Worm (Caenorhabditis elegans) whole organism, midembryonic: ENCODE results near the gene hcp-1.

ENCODE experiments used
- T22C8.4 ChIP-seq: fragments of 200-800 bp; sonication (Bioruptor generic); IDR thresholded peaks from 2 replicates; pipeline ENCODE4 v1.3.6; 2022; ENCODE audit warnings: missing genetic modification characterization, missing compliant biosample characterization
- cog-1 ChIP-seq: sonication (generic microtip); optimal IDR thresholded peaks from 2 replicates; lab custom pipeline; 2016; ENCODE audit warnings: missing genetic modification characterization, missing compliant biosample characterization
- flt-1 ChIP-seq: fragments of 200-800 bp; sonication (Bioruptor generic); IDR thresholded peaks from 2 replicates; pipeline ENCODE4 v1.3.6; 2022; ENCODE audit warnings: missing genetic modification characterization, missing compliant biosample characterization
- klf-2 ChIP-seq: fragments of 200-800 bp; sonication (Bioruptor generic); conservative IDR thresholded peaks from 2 replicates; pipeline ENCODE4 v1.3.6; 2022; ENCODE audit warnings: missing genetic modification reagents, missing genetic modification characterization, missing compliant biosample characterization
- med-1 ChIP-seq: sonication (generic microtip); optimal IDR thresholded peaks from 2 replicates; lab custom pipeline; 2017; ENCODE audit warnings: missing genetic modification characterization, mild to moderate bottlenecking, missing compliant biosample characterization, antibody characterized with exemption, missing genetic modification reagents; ENCODE audit not compliant: insufficient read depth
- ref-1 ChIP-seq: fragments of 200-800 bp; sonication (Bioruptor generic); conservative IDR thresholded peaks from 2 replicates; pipeline ENCODE4 v1.3.6; 2022; ENCODE audit warnings: missing genetic modification reagents, missing genetic modification characterization, missing compliant biosample characterization
- tab-1 ChIP-seq: fragments of 200-800 bp; sonication (Bioruptor generic); IDR thresholded peaks from 2 replicates; pipeline ENCODE4 v1.3.6; 2022; ENCODE audit warnings: missing genetic modification characterization, missing compliant biosample characterization
- ztf-23 ChIP-seq: fragments of 200-800 bp; sonication (Bioruptor generic); IDR thresholded peaks from 2 replicates; pipeline ENCODE4 v1.3.6; 2022; ENCODE audit warnings: missing genetic modification reagents, missing genetic modification characterization, missing compliant biosample characterization
- ztf-29 ChIP-seq: fragments of 200-800 bp; sonication (Bioruptor generic); IDR thresholded peaks from 2 replicates; pipeline ENCODE4 v1.3.6; 2022; ENCODE audit warnings: missing genetic modification reagents, missing genetic modification characterization, missing compliant biosample characterization

Gene hcp-1

DNA sequence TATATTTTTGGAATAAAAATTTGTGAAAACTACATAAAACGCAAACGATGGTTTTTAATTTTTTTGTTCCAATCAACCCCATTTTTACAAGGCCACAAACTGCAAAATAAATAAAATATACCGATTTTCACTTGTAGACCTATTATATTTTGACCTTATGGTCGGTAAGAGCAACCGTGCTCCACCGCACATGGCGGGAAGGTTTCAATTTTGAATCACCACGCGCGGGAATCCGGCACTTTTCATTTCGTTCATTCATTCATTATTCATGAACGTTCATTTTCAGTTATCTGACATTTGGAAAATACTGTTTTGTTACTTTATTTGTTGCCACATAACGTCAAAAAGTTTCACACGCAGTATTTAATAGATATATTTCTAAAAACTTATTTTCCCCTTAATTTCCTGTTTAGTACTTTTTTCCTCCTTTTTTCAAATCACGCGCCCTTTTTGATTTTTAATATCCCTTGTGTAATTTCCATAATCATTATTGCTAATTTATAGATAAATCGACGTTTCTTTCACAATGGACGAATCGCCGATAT is at the start of gene hcp-1:
TSS of gene hcp-1 (plus strand) at position 495 of the 545 bp plus-strand sequence.
- TF ChIP-seq tab-1 (GFP tag; lab: Robert Waterston, UW), result no peak
- no peak for TF ChIP-seq ztf-29 (GFP tag; lab: Robert Waterston, UW)
- no peak for TF ChIP-seq klf-2
- TF ChIP-seq ref-1 (GFP tag; lab: Robert Waterston, UW), result no peak
- TF ChIP-seq T22C8.4 (GFP tag; lab: Robert Waterston, UW), result no peak
- no peak for TF ChIP-seq ztf-23 (GFP tag; lab: Robert Waterston, UW)
- no peak for TF ChIP-seq med-1
- no peak for TF ChIP-seq flt-1 (GFP tag; lab: Robert Waterston, UW)
- TF ChIP-seq cog-1 (tag; lab: Kevin White, UChicago), result no peak

DNA sequence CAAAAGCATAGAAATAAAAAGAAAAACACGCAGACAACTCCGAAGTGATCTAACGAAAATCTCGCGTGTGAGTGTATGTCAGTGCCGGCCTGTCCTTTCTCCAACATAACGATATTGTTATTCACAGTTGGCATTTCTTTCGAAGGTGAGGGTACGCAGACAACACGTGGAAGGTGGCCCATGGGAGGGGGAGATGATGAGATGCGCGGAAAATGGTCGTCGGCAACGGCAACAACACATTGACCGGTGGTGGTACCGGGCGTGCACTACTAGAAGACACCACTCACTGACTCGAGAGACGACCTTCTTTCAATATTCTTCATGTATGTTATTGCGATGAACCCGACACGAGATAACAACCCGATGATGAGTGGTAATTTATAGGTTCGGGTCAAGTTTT is 49.0 kb upstream of the hcp-1 start:
- TF ChIP-seq T22C8.4 (GFP tag; lab: Robert Waterston, UW) (no peak), flt-1 (GFP tag; lab: Robert Waterston, UW) (0 out of 2 replicates have a peak, but pooled peaks have one; percentile 6), med-1 (no peak)

DNA sequence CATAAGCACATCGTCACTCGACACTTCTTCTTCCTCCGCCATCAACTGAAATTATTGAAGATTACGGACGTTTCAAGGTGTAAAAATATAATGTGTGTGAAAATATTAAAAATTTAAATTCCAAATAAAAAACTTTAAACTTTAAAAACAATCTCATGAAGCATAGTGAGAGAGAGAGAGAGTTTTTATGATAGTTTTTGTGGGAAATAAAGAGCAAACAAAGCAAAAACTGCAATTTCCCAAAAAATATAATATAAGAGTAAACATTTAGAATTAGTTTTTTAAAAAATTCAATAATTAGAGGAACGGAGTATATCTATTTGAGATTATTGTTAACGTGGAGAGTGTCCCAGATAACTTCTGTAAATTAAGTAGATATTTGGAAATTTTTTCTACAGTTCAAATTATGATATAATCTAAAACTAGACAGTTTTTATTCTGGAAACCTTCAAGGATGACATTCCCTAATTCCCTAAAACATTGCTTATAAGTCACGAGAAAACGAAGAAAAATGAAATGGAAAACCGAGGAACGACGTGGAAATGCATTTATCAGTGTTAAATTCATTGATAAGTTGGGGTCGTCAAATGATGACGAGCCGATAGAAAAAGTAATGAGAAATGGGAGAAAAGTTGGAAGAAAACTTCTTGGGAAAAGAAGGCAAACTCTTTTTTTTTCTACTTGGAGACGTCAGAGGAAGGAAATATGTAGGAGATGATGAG is 47.4 kb upstream of the hcp-1 start, which contains the start of gene dre-1:
TSS of gene dre-1 (minus strand) at position 51 of the 722 bp plus-strand sequence.
- TF ChIP-seq ztf-23 (GFP tag; lab: Robert Waterston, UW) (no peak), ztf-29 (GFP tag; lab: Robert Waterston, UW) (no peak), T22C8.4 (GFP tag; lab: Robert Waterston, UW) (no peak), ref-1 (GFP tag; lab: Robert Waterston, UW) (no peak), med-1 (no peak), flt-1 (GFP tag; lab: Robert Waterston, UW) (no peak), klf-2 (no peak), cog-1 (tag; lab: Kevin White, UChicago) (no peak)

DNA sequence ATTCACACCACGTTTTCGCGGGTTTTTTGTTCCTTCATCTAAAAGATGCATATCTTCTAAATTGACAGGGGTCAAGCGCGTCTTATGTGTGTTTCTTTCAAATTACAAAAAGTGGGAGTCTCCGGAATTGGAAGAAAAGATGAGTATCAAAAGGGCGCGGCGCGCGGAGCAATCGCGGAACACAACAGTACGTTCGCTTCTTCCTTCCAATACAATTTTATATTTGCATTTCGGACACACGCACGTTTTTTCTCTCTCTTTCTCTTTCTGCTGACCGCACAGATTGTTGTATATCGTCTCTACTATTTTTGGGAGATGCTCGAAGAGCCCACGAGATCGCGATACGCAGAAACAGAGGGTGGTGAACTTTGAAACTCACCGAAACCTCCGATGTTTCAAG is 45.7 kb upstream of the hcp-1 start:
- no peak for TF ChIP-seq cog-1 (tag; lab: Kevin White, UChicago)
- no peak for TF ChIP-seq ztf-23 (GFP tag; lab: Robert Waterston, UW)
- TF ChIP-seq ztf-29 (GFP tag; lab: Robert Waterston, UW), result no peak
- no peak for TF ChIP-seq T22C8.4 (GFP tag; lab: Robert Waterston, UW)
- TF ChIP-seq med-1, result no peak
- TF ChIP-seq ref-1 (GFP tag; lab: Robert Waterston, UW), result no peak
- no peak for TF ChIP-seq flt-1 (GFP tag; lab: Robert Waterston, UW)
- no peak for TF ChIP-seq klf-2
- TF ChIP-seq tab-1 (GFP tag; lab: Robert Waterston, UW), result no peak

DNA sequence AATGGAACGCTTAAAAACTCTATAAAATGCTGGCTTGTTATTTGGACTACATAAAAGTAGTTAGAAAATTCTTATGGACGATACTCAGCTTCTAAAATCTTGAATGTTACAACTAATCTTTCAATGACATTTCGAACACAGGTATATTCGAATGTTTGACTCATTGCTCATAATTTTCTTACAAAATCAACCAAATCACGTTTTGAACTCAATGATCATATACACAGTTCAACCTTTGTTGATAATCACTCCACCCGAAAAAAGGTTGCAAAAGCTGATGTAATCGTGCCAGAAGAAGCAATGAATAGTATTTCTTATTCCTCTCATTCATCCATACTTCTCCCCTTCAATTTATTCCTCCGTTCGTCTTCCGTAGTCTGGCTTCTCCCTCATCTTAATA is 44.8 kb upstream of the hcp-1 start, which contains the start of gene K04A8.20:
TSS of gene K04A8.20 (plus strand) at position 301 of the 400 bp plus-strand sequence.
- TF ChIP-seq T22C8.4 (GFP tag; lab: Robert Waterston, UW), result no peak
- TF ChIP-seq tab-1 (GFP tag; lab: Robert Waterston, UW), result no peak
- TF ChIP-seq ztf-23 (GFP tag; lab: Robert Waterston, UW), result no peak
- no peak for TF ChIP-seq med-1
- no peak for TF ChIP-seq cog-1 (tag; lab: Kevin White, UChicago)
- TF ChIP-seq flt-1 (GFP tag; lab: Robert Waterston, UW), result no peak
- TF ChIP-seq ztf-29 (GFP tag; lab: Robert Waterston, UW), result no peak
- TF ChIP-seq ref-1 (GFP tag; lab: Robert Waterston, UW), result no peak
- TF ChIP-seq klf-2, result no peak

DNA sequence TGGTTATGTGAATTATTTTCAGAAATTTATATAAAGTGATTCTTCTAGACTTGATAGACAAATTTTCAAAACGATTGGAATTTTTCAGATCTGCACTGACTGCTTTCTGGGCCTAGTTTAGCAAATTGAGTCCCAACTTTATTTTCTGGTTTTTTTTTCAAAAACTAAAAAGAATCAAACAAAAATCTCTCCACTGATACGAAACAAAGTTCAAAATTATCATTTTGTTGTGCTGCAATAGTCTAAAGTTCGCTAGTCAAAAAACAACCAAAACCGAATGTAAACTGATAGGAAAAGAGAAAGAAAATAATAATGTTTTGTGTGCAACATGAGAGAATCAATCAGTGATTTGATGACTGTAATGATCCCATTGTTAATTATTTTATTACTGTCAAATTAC is 44.1 kb upstream of the hcp-1 start, which contains the start of gene lipl-4:
TSS of gene lipl-4 (plus strand) at position 301 of the 400 bp plus-strand sequence.
- no peak for TF ChIP-seq flt-1 (GFP tag; lab: Robert Waterston, UW)
- TF ChIP-seq tab-1 (GFP tag; lab: Robert Waterston, UW), result no peak
- TF ChIP-seq cog-1 (tag; lab: Kevin White, UChicago), result no peak
- no peak for TF ChIP-seq ztf-29 (GFP tag; lab: Robert Waterston, UW)
- TF ChIP-seq med-1, result no peak
- TF ChIP-seq ref-1 (GFP tag; lab: Robert Waterston, UW), result no peak
- TF ChIP-seq klf-2, result no peak
- TF ChIP-seq ztf-23 (GFP tag; lab: Robert Waterston, UW), result no peak
- no peak for TF ChIP-seq T22C8.4 (GFP tag; lab: Robert Waterston, UW)

DNA sequence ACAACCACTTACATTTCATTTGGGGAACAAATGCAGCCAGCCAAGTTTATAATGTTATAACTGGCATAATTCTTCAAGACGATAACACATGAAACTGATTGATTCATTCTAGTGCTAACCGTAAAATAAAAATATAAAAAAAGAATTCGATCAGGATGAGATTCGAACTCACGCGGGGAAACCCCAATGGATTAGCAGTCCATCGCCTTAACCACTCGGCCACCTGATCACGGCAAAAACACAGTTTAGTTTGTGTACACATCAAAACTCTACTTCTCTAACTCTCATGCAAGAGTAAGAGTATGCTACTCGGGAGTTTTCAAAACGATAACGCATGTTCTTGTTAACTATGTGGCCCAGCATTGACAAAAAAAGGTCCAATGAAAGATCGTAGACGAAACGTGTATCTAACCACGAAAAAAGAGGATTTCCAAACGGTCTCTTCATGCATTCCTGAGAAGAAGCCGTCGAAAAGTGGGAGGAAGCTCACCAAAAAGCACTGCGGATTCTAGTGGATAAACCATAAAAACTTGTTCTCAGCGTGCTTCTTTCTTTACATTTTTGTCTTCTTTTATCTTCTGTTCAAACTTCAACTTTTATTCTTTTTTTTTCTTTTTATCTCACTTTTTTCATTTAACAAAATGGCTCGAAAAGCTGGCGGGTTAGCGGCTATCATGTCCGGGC is 42.1 kb upstream of the hcp-1 start, which contains the start of gene twk-10:
TSS of gene twk-10 (plus strand) at position 634 of the 684 bp plus-strand sequence.
- TF ChIP-seq ztf-23 (GFP tag; lab: Robert Waterston, UW) (no peak), T22C8.4 (GFP tag; lab: Robert Waterston, UW) (no peak; the same call in 1 of the 2 replicates), ref-1 (GFP tag; lab: Robert Waterston, UW) (peak; percentile 51; the same call in 1 of the 2 replicates), med-1 (no peak), flt-1 (GFP tag; lab: Robert Waterston, UW) (peak; percentile 60; the same call in 1 of the 2 replicates), cog-1 (tag; lab: Kevin White, UChicago) (no peak), tab-1 (GFP tag; lab: Robert Waterston, UW) (0 out of 2 replicates have a peak, but pooled peaks have one; percentile 57), klf-2 (no peak)

DNA sequence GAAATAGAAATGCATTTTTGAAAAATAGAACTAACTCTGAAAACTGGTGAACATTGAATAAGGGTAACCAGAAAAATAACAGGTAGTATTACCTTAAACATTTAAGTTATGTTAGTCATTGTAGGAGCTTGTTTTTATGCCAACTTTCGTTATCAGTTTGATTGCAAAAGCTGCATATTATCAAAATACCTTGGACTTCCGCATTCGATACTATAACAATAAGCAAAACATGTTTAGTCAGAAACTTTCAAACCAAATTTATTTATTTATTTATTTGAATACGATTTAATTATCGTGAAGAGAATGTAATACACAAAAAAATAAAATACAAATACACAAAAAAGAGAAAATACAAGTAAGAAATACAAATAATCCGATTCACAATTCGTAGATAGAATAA is 39.7 kb upstream of the hcp-1 start, which contains the start of gene K04A8.19:
TSS of gene K04A8.19 (minus strand) at position 101 of the 400 bp plus-strand sequence.
- TF ChIP-seq ztf-23 (GFP tag; lab: Robert Waterston, UW), result no peak
- no peak for TF ChIP-seq klf-2
- TF ChIP-seq med-1, result no peak
- no peak for TF ChIP-seq tab-1 (GFP tag; lab: Robert Waterston, UW)
- no peak for TF ChIP-seq ref-1 (GFP tag; lab: Robert Waterston, UW)
- TF ChIP-seq flt-1 (GFP tag; lab: Robert Waterston, UW), result no peak
- TF ChIP-seq ztf-29 (GFP tag; lab: Robert Waterston, UW), result no peak
- TF ChIP-seq T22C8.4 (GFP tag; lab: Robert Waterston, UW), result no peak
